Worm (Caenorhabditis elegans): Measurements from ENCODE around the gene Y27F2A.9.
A peak's percentile ranks its signal among the peaks of the same experiment; 100 is the strongest.

Y27F2A.9 gene

ce11 chrII:3213898-3214297 is 22.5 kb upstream of the Y27F2A.9 start, which contains the start of gene ZC239.4:
Gene ZC239.4 (plus strand): TSS chrII:3214198.
- no peak for TF ChIP-seq Y55F3AM.14 (GFP tag; optimal IDR thresholded peaks at IDR 0.05)
- TF ChIP-seq alr-1 (tag; optimal IDR thresholded peaks at IDR 0.05), result no peak
- TF ChIP-seq nhr-10 (tag; optimal IDR thresholded peaks at IDR 0.05), result no peak
- no peak for TF ChIP-seq C34F6.9 (tag; optimal IDR thresholded peaks at IDR 0.05)
- TF ChIP-seq nhr-237 (tag; optimal IDR thresholded peaks at IDR 0.05), result no peak
- TF ChIP-seq elt-1 (tag; optimal IDR thresholded peaks at IDR 0.05), result no peak
- TF ChIP-seq sma-3 (GFP tag; optimal IDR thresholded peaks at IDR 0.05), result no peak
- TF ChIP-seq sem-4 (tag; optimal IDR thresholded peaks at IDR 0.05), result no peak
- no peak for TF ChIP-seq ceh-16 (tag; optimal IDR thresholded peaks at IDR 0.05)
- no peak for TF ChIP-seq unc-62 (GFP tag; optimal IDR thresholded peaks at IDR 0.05)
- no peak for TF ChIP-seq ceh-82 (tag; optimal IDR thresholded peaks at IDR 0.05)
- TF ChIP-seq ZK546.5 (tag; optimal IDR thresholded peaks at IDR 0.05), result no peak
- no peak for TF ChIP-seq mbf-1 (tag; optimal IDR thresholded peaks at IDR 0.05)
- TF ChIP-seq elt-3 (tag; optimal IDR thresholded peaks at IDR 0.05), result no peak

- TF ChIP-seq ama-1 (optimal IDR thresholded peaks at IDR 0.05) (no peak), lsy-2 (tag; optimal IDR thresholded peaks at IDR 0.05) (no peak), dmd-4 (tag; optimal IDR thresholded peaks at IDR 0.05) (no peak), nhr-11 (tag; optimal IDR thresholded peaks at IDR 0.05) (no peak), unc-62 (GFP tag; optimal IDR thresholded peaks at IDR 0.05) (no peak), zag-1 (tag; optimal IDR thresholded peaks at IDR 0.05) (no peak), blmp-1 (tag; optimal IDR thresholded peaks at IDR 0.05; ENCODE audit: insufficient read depth) (no peak), R02D3.7 (tag; optimal IDR thresholded peaks at IDR 0.05) (no peak)
These were observed 18.9 kb upstream of the Y27F2A.9 start, which contains the start of gene ZC239.5 for ce11 chrII:3210365-3210764. Gene ZC239.5 (plus strand): TSS chrII:3210665.

DNA sequence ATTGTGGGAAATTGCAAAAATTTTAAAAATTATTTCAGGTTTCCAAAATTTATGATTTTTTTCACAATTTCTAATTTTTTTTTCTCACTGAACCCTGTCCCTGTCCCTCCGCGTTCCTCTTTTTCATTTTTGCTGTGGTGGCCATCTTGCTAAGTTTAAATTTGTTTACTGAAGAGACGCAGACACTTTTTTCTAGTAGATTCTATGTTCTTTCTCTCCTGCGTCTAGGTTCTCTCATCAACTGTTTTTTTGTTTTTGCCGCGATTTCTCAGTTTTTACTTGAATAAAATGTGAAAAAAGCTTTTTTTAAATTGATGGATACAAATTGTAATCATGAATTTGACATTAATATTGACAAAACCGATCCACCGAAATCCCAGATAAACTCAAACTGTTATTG is 17.8 kb upstream of the Y27F2A.9 start, which contains the start of gene ZC239.6:
Gene ZC239.6 (plus strand): TSS at position 381 of the 400 bp plus-strand sequence.
- TF ChIP-seq lin-11 (tag; optimal IDR thresholded peaks at IDR 0.05) (no peak), ceh-16 (tag; optimal IDR thresholded peaks at IDR 0.05) (no peak), fos-1 (tag; optimal IDR thresholded peaks at IDR 0.05) (peak; percentile 10), C34F6.9 (tag; optimal IDR thresholded peaks at IDR 0.05) (peak; percentile 80), nhr-77 (tag; optimal IDR thresholded peaks at IDR 0.05) (no peak), unc-55 (GFP tag; optimal IDR thresholded peaks at IDR 0.05) (peak; percentile 43), aly-2 (tag; optimal IDR thresholded peaks at IDR 0.05) (no peak), mdl-1 (tag; optimal IDR thresholded peaks at IDR 0.05) (no peak), ama-1 (optimal IDR thresholded peaks at IDR 0.05) (peak; percentile 15), lsy-2 (tag; optimal IDR thresholded peaks at IDR 0.05) (peak in 1 of 2 experiments; percentile 61), nhr-25 (tag; optimal IDR thresholded peaks at IDR 0.05) (no peak), ztf-4 (tag; optimal IDR thresholded peaks at IDR 0.05) (no peak), nhr-21 (tag; optimal IDR thresholded peaks at IDR 0.05) (no peak)

ce11 chrII:3208679-3209078 is 17.2 kb upstream of the Y27F2A.9 start, which contains the start of gene sdz-35:
Gene sdz-35 (minus strand): TSS chrII:3208779.
- TF ChIP-seq lin-11 (tag; optimal IDR thresholded peaks at IDR 0.05) (no peak), C34F6.9 (tag; optimal IDR thresholded peaks at IDR 0.05) (no peak), ztf-4 (tag; optimal IDR thresholded peaks at IDR 0.05) (no peak), R02D3.7 (tag; optimal IDR thresholded peaks at IDR 0.05) (no peak), elt-1 (tag; optimal IDR thresholded peaks at IDR 0.05) (no peak), nhr-129 (tag; optimal IDR thresholded peaks at IDR 0.05) (no peak), skn-1 (tag; optimal IDR thresholded peaks at IDR 0.05) (no peak), lin-39 (tag; optimal IDR thresholded peaks at IDR 0.05) (no peak), elt-3 (tag; optimal IDR thresholded peaks at IDR 0.05) (no peak), nhr-23 (tag; optimal IDR thresholded peaks at IDR 0.05) (no peak), ceh-16 (tag; optimal IDR thresholded peaks at IDR 0.05) (no peak)

- TF ChIP-seq unc-39 (tag; optimal IDR thresholded peaks at IDR 0.05) (no peak), nhr-237 (tag; optimal IDR thresholded peaks at IDR 0.05) (no peak), sma-9 (GFP tag; optimal IDR thresholded peaks at IDR 0.05) (no peak), sma-9 (tag; optimal IDR thresholded peaks at IDR 0.05) (no peak), skn-1 (tag; optimal IDR thresholded peaks at IDR 0.05) (no peak), mdl-1 (tag; optimal IDR thresholded peaks at IDR 0.05) (no peak), F13H6.1 (tag; optimal IDR thresholded peaks at IDR 0.05) (no peak), aly-2 (tag; optimal IDR thresholded peaks at IDR 0.05) (no peak), nhr-25 (tag; optimal IDR thresholded peaks at IDR 0.05) (no peak), dmd-4 (tag; optimal IDR thresholded peaks at IDR 0.05) (no peak), ZK546.5 (tag; optimal IDR thresholded peaks at IDR 0.05) (no peak), sem-4 (tag; optimal IDR thresholded peaks at IDR 0.05) (no peak), nhr-77 (tag; optimal IDR thresholded peaks at IDR 0.05) (no peak), ceh-82 (tag; optimal IDR thresholded peaks at IDR 0.05) (no peak), lsy-2 (tag; optimal IDR thresholded peaks at IDR 0.05) (no peak), R02D3.7 (tag; optimal IDR thresholded peaks at IDR 0.05) (no peak)
These were observed 15.1 kb upstream of the Y27F2A.9 start, which contains the start of the genes ZC239.20 and ZC239.21 for ce11 chrII:3206423-3206989. Gene ZC239.20 (minus strand): TSS chrII:3206523. Gene ZC239.21 (plus strand): TSS chrII:3206939.
